Fruit fly (Drosophila melanogaster) whole organism, embryonic: ENCODE measurements around the gene smash.

ENCODE experiments used
- Adf1 ChIP-seq: fragments of 200-800 bp; sonication (Bioruptor generic); IDR thresholded peaks from 2 replicates; pipeline ENCODE4 v1.3.6; 2022; ENCODE audit warnings: missing biosample characterization, missing genetic modification characterization
- Atf3 ChIP-seq: fragments of 200-800 bp; sonication (Bioruptor generic); optimal IDR thresholded peaks from 3 replicates; lab custom pipeline; 2016; ENCODE audit warnings: missing biosample characterization, missing genetic modification characterization
- Bteb2 ChIP-seq: fragments of 200-800 bp; sonication (Bioruptor generic); optimal IDR thresholded peaks from 2 replicates; lab custom pipeline; 2016; ENCODE audit warnings: missing biosample characterization, missing genetic modification characterization
- CG11085 ChIP-seq: fragments of 200-800 bp; sonication (Bioruptor generic); IDR thresholded peaks from 2 replicates; pipeline ENCODE4 v1.3.6; 2022; ENCODE audit warnings: missing biosample characterization, missing genetic modification characterization
- CG12391 ChIP-seq: fragments of 200-800 bp; sonication (Bioruptor generic); optimal IDR thresholded peaks from 3 replicates; lab custom pipeline; 2018; ENCODE audit warnings: missing biosample characterization, mild to moderate bottlenecking, missing genetic modification characterization, moderate library complexity
- CG12769 ChIP-seq: fragments of 200-800 bp; sonication (Bioruptor generic); optimal IDR thresholded peaks from 2 replicates; lab custom pipeline; 2019; ENCODE audit warnings: missing biosample characterization, mild to moderate bottlenecking, missing genetic modification characterization, moderate library complexity
- CG13287 ChIP-seq: fragments of 200-800 bp; sonication (Bioruptor generic); IDR thresholded peaks from 2 replicates; pipeline ENCODE4 v1.3.6; 2022; ENCODE audit warnings: missing biosample characterization, missing genetic modification characterization; ENCODE audit not compliant: partially characterized antibody
- CG14710 ChIP-seq: fragments of 200-800 bp; sonication (Bioruptor generic); optimal IDR thresholded peaks from 3 replicates; lab custom pipeline; 2019; ENCODE audit warnings: missing biosample characterization, mild to moderate bottlenecking, missing genetic modification characterization, moderate library complexity
- CG14965 ChIP-seq: fragments of 200-800 bp; sonication (Bioruptor generic); optimal IDR thresholded peaks from 2 replicates; lab custom pipeline; 2016; ENCODE audit warnings: missing biosample characterization, missing genetic modification characterization, borderline replicate concordance
- CG17912 ChIP-seq: fragments of 200-800 bp; sonication (Bioruptor generic); optimal IDR thresholded peaks from 2 replicates; lab custom pipeline; 2018; ENCODE audit warnings: missing biosample characterization, mild to moderate bottlenecking, missing genetic modification characterization
- CG18764 ChIP-seq: fragments of 200-800 bp; sonication (Bioruptor generic); optimal IDR thresholded peaks from 3 replicates; lab custom pipeline; 2016; ENCODE audit warnings: missing biosample characterization, missing genetic modification characterization
- CG2199 ChIP-seq: fragments of 200-800 bp; sonication (Bioruptor generic); IDR thresholded peaks from 3 replicates; pipeline ENCODE4 v1.3.6; 2022; ENCODE audit warnings: missing biosample characterization, missing genetic modification characterization
- CG30020 ChIP-seq: fragments of 200-800 bp; optimal IDR thresholded peaks from 2 replicates; lab custom pipeline; 2019; ENCODE audit warnings: missing biosample characterization, mild to moderate bottlenecking, missing genetic modification characterization, moderate library complexity
- CG32767 ChIP-seq: fragments of 200-800 bp; sonication (Bioruptor generic); IDR thresholded peaks from 2 replicates; pipeline ENCODE4 v1.3.6; 2022; ENCODE audit warnings: missing biosample characterization, missing genetic modification characterization
- CG34376 ChIP-seq: fragments of 200-800 bp; sonication (Bioruptor generic); optimal IDR thresholded peaks from 2 replicates; lab custom pipeline; 2018; ENCODE audit warnings: missing biosample characterization, mild to moderate bottlenecking, missing genetic modification characterization
- CG34422 ChIP-seq: fragments of 200-800 bp; sonication (Bioruptor generic); IDR thresholded peaks from 3 replicates; pipeline ENCODE4 v1.3.6; 2022; ENCODE audit warnings: missing biosample characterization, missing genetic modification characterization
- CG3847 ChIP-seq: fragments of 200-800 bp; sonication (Bioruptor generic); IDR thresholded peaks from 2 replicates; pipeline ENCODE4 v1.3.6; 2022; ENCODE audit warnings: missing biosample characterization, missing genetic modification characterization
- CG6254 ChIP-seq: fragments of 200-800 bp; sonication (Bioruptor generic); optimal IDR thresholded peaks from 3 replicates; lab custom pipeline; 2017; ENCODE audit warnings: mild to moderate bottlenecking, missing biosample characterization, missing genetic modification reagents, missing genetic modification characterization
- CG6765 ChIP-seq: fragments of 200-800 bp; sonication (Bioruptor generic); optimal IDR thresholded peaks from 3 replicates; lab custom pipeline; 2017; ENCODE audit warnings: missing biosample characterization, mild to moderate bottlenecking, missing genetic modification characterization
- CG7271 ChIP-seq: fragments of 200-800 bp; sonication (Bioruptor generic); optimal IDR thresholded peaks from 2 replicates; lab custom pipeline; 2018; ENCODE audit warnings: missing biosample characterization, mild to moderate bottlenecking, missing genetic modification characterization, moderate library complexity
- CG9932 ChIP-seq: fragments of 200-800 bp; sonication (Bioruptor generic); IDR thresholded peaks from 2 replicates; pipeline ENCODE4 v1.3.6; 2022; ENCODE audit warnings: missing biosample characterization, missing genetic modification characterization
- Dbx ChIP-seq: fragments of 200-800 bp; sonication (Bioruptor generic); IDR thresholded peaks from 3 replicates; pipeline ENCODE4 v1.3.6; 2022; ENCODE audit warnings: missing biosample characterization, missing genetic modification characterization
- Ets65A ChIP-seq: fragments of 200-800 bp; sonication (Bioruptor generic); peaks from one replicate; lab custom pipeline; 2016; ENCODE audit warnings: missing biosample characterization, missing genetic modification characterization
- Fer1 ChIP-seq: fragments of 200-800 bp; sonication (Bioruptor generic); optimal IDR thresholded peaks from 2 replicates; lab custom pipeline; 2017; ENCODE audit warnings: missing biosample characterization, mild to moderate bottlenecking, missing genetic modification characterization
- Hsf ChIP-seq: fragments of 200-800 bp; sonication (Bioruptor generic); optimal IDR thresholded peaks from 3 replicates; lab custom pipeline; 2016; ENCODE audit warnings: missing biosample characterization, missing genetic modification characterization
- Jarid2 ChIP-seq: fragments of 200-800 bp; sonication (Bioruptor generic); optimal IDR thresholded peaks from 3 replicates; lab custom pipeline; 2017; ENCODE audit warnings: mild to moderate bottlenecking, missing biosample characterization, missing genetic modification reagents, missing genetic modification characterization
- Pdp1 ChIP-seq, 2 experiments: fragments of 200-800 bp; sonication (Bioruptor generic); optimal IDR thresholded peaks; 3 replicates each; lab custom pipeline; 2016; ENCODE audit warnings: missing biosample characterization in 2 of 2, missing genetic modification characterization in 2 of 2, mild to moderate bottlenecking in 1 of 2, moderate library complexity in 1 of 2
- Ssrp ChIP-seq: fragments of 200-800 bp; sonication (Bioruptor generic); optimal IDR thresholded peaks from 2 replicates; lab custom pipeline; 2018; ENCODE audit warnings: missing biosample characterization, mild to moderate bottlenecking, missing genetic modification characterization, moderate library complexity
- Taf1 ChIP-seq: fragments of 200-800 bp; sonication (Bioruptor generic); IDR thresholded peaks from 2 replicates; pipeline ENCODE4 v1.3.6; 2022; ENCODE audit warnings: missing biosample characterization, missing genetic modification characterization
- YL-1 ChIP-seq: fragments of 200-800 bp; sonication (Bioruptor generic); optimal IDR thresholded peaks from 3 replicates; lab custom pipeline; 2017; ENCODE audit warnings: missing biosample characterization, mild to moderate bottlenecking, missing genetic modification characterization
- abd-A ChIP-seq: fragments of 200-800 bp; sonication (Bioruptor generic); optimal IDR thresholded peaks from 3 replicates; lab custom pipeline; 2019; ENCODE audit warnings: missing biosample characterization, mild to moderate bottlenecking, missing genetic modification characterization, moderate library complexity
- ato ChIP-seq: fragments of 200-800 bp; sonication (Bioruptor generic); IDR thresholded peaks from 2 replicates; pipeline ENCODE4 v1.3.6; 2022; ENCODE audit warnings: missing biosample characterization, missing genetic modification characterization; ENCODE audit not compliant: partially characterized antibody
- az2 ChIP-seq: fragments of 200-800 bp; sonication (Bioruptor generic); optimal IDR thresholded peaks from 3 replicates; lab custom pipeline; 2016; ENCODE audit warnings: missing biosample characterization, missing genetic modification characterization
- exex ChIP-seq: fragments of 200-800 bp; sonication (Bioruptor generic); optimal IDR thresholded peaks from 4 replicates; lab custom pipeline; 2018; ENCODE audit warnings: missing biosample characterization, mild to moderate bottlenecking, missing genetic modification characterization, moderate library complexity
- ftz-f1 ChIP-seq: fragments of 200-800 bp; sonication (Bioruptor generic); optimal IDR thresholded peaks from 2 replicates; lab custom pipeline; 2016; ENCODE audit warnings: missing biosample characterization, missing genetic modification characterization
- her ChIP-seq: fragments of 200-800 bp; sonication (Bioruptor generic); optimal IDR thresholded peaks from 2 replicates; lab custom pipeline; 2016; ENCODE audit warnings: missing biosample characterization, missing genetic modification characterization
- jing ChIP-seq: fragments of 200-800 bp; sonication (Bioruptor generic); optimal IDR thresholded peaks from 2 replicates; lab custom pipeline; 2018; ENCODE audit warnings: missing biosample characterization, mild to moderate bottlenecking, missing genetic modification characterization
- jumu ChIP-seq: fragments of 200-800 bp; sonication (Bioruptor generic); optimal IDR thresholded peaks from 3 replicates; lab custom pipeline; 2016; ENCODE audit warnings: missing biosample characterization, missing genetic modification characterization
- odd ChIP-seq: fragments of 200-800 bp; sonication (Bioruptor generic); optimal IDR thresholded peaks from 2 replicates; lab custom pipeline; 2017; ENCODE audit warnings: missing biosample characterization, mild to moderate bottlenecking, missing genetic modification characterization
- pros ChIP-seq: fragments of 200-800 bp; sonication (Bioruptor generic); optimal IDR thresholded peaks from 3 replicates; lab custom pipeline; 2019; ENCODE audit warnings: missing biosample characterization, mild to moderate bottlenecking, missing genetic modification characterization, moderate library complexity
- rib ChIP-seq: fragments of 200-800 bp; sonication (Bioruptor generic); IDR thresholded peaks from 2 replicates; pipeline ENCODE4 v1.3.6; 2022; ENCODE audit warnings: missing biosample characterization, missing genetic modification characterization
- run ChIP-seq: fragments of 200-800 bp; sonication (Bioruptor generic); optimal IDR thresholded peaks from 3 replicates; lab custom pipeline; 2018; ENCODE audit warnings: missing biosample characterization, mild to moderate bottlenecking, missing genetic modification characterization
- sc ChIP-seq, 3 experiments: fragments of >200 bp in 2 of 3; fragments of 200-800 bp in 1 of 3; sonication (Bioruptor generic) in 1 of 3; optimal IDR thresholded peaks; 2 replicates in 2 of 3; 3 replicates in 1 of 3; lab custom pipeline; 2017; ENCODE audit warnings: mild to moderate bottlenecking in 1 of 3, missing biosample characterization in 1 of 3, missing genetic modification characterization in 1 of 3, missing genetic modification reagents in 1 of 3
- schlank ChIP-seq: fragments of 200-800 bp; sonication (Bioruptor generic); optimal IDR thresholded peaks from 2 replicates; lab custom pipeline; 2018; ENCODE audit warnings: missing biosample characterization, mild to moderate bottlenecking, missing genetic modification characterization
- sima ChIP-seq: fragments of 200-800 bp; sonication (Bioruptor generic); optimal IDR thresholded peaks from 2 replicates; lab custom pipeline; 2016; ENCODE audit warnings: missing biosample characterization, missing genetic modification characterization
- sob ChIP-seq: fragments of 200-800 bp; sonication (Bioruptor generic); IDR thresholded peaks from 2 replicates; pipeline ENCODE4 v1.3.6; 2022; ENCODE audit warnings: missing biosample characterization, missing genetic modification characterization
- sqz ChIP-seq: fragments of 200-800 bp; sonication (Bioruptor generic); optimal IDR thresholded peaks from 3 replicates; lab custom pipeline; 2018; ENCODE audit warnings: missing biosample characterization, mild to moderate bottlenecking, missing genetic modification characterization
- sr ChIP-seq: fragments of 200-800 bp; sonication (Bioruptor generic); IDR thresholded peaks from 3 replicates; pipeline ENCODE4 v1.3.6; 2022; ENCODE audit warnings: missing biosample characterization, missing genetic modification characterization
- ttk ChIP-seq: fragments of 200-800 bp; sonication (Bioruptor generic); IDR thresholded peaks from 2 replicates; pipeline ENCODE4 v2.1.2; 2022; ENCODE audit warnings: missing biosample characterization, missing genetic modification characterization
- vnd ChIP-seq: fragments of 200-800 bp; sonication (Bioruptor generic); IDR thresholded peaks from 3 replicates; pipeline ENCODE4 v1.3.6; 2022; ENCODE audit warnings: missing biosample characterization, missing genetic modification characterization; ENCODE audit not compliant: partially characterized antibody

The smash gene

dm6 chr3R:4713775-4714360 is 54.5 kb downstream of the smash start, which contains the start of gene eIF3f1 (continued):
- TF ChIP-seq CG7271 (tag; lab: Kevin White, UChicago) (no peak), sima (no peak), Bteb2 (GFP tag; lab: Kevin White, UChicago) (no peak), Atf3 (no peak), az2 (GFP tag; lab: Kevin White, UChicago) (no peak), CG6765 (GFP tag; lab: Kevin White, UChicago) (no peak), jumu (GFP tag; lab: Kevin White, UChicago) (peak; percentile 42), CG17912 (no peak), odd (GFP tag; lab: Kevin White, UChicago) (no peak), CG32767 (GFP tag; lab: Robert Waterston, UW) (no peak), Ets65A (GFP tag; lab: Kevin White, UChicago) (no peak), jing (GFP tag; lab: Kevin White, UChicago) (no peak), Pdp1 (GFP tag; optimal IDR thresholded peaks at IDR 0.05; lab: Kevin White, UChicago) (peak in 1 of 2 experiments; percentile 73), ttk (GFP tag; lab: Robert Waterston, UW) (no peak), CG6254 (GFP tag; lab: Kevin White, UChicago) (no peak), sob (GFP tag; lab: Robert Waterston, UW) (peak; percentile 85), CG34376 (peak; percentile 58), run (tag; lab: Kevin White, UChicago) (no peak), Dbx (0 out of 3 replicates have a peak, but pooled peaks have one; percentile 66), Hsf (GFP tag; lab: Kevin White, UChicago) (no peak), sr (no peak), sqz (GFP tag; lab: Kevin White, UChicago) (no peak), exex (tag; lab: Kevin White, UChicago) (no peak), ato (GFP tag; lab: Robert Waterston, UW) (peak; percentile 99), CG30020 (peak; percentile 48), abd-A (tag; lab: Kevin White, UChicago) (no peak), her (peak; percentile 45), vnd (GFP tag; lab: Robert Waterston, UW) (peak; percentile 99), CG34422 (GFP tag; lab: Robert Waterston, UW) (peak; percentile 74; the same call in 2 of the 3 replicates), Ssrp (tag; lab: Kevin White, UChicago) (no peak), YL-1 (GFP tag; lab: Kevin White, UChicago) (peak; percentile 96), Adf1 (GFP tag; lab: Robert Waterston, UW) (peak; percentile 59), CG18764 (GFP tag; lab: Kevin White, UChicago) (no peak), Fer1 (GFP tag; lab: Kevin White, UChicago) (peak; percentile 65), Taf1 (GFP tag; lab: Robert Waterston, UW) (no peak), CG11085 (GFP tag; lab: Robert Waterston, UW) (no peak), sc (optimal IDR thresholded peaks at IDR 0.05; lab: Kevin White, UChicago) (no peak), sc (GFP tag; optimal IDR thresholded peaks at IDR 0.05; lab: Kevin White, UChicago) (no peak), CG14965 (GFP tag; lab: Kevin White, UChicago) (no peak), pros (no peak), CG2199 (GFP tag; lab: Robert Waterston, UW) (0 out of 3 replicates have a peak, but pooled peaks have one; percentile 55), CG12769 (peak; percentile 43), schlank (tag; lab: Kevin White, UChicago) (no peak), CG12391 (no peak), ftz-f1 (peak; percentile 8), Jarid2 (GFP tag; lab: Kevin White, UChicago) (no peak), CG14710 (peak; percentile 55), rib (GFP tag; lab: Robert Waterston, UW) (peak; percentile 77; the same call in 1 of the 2 replicates), CG13287 (GFP tag; lab: Robert Waterston, UW) (peak; percentile 100), CG9932 (GFP tag; lab: Robert Waterston, UW) (peak; percentile 80), CG3847 (peak; percentile 57)
